Worm (Caenorhabditis elegans): Measurements from ENCODE around the gene flr-4.

The flr-4 gene

DNA sequence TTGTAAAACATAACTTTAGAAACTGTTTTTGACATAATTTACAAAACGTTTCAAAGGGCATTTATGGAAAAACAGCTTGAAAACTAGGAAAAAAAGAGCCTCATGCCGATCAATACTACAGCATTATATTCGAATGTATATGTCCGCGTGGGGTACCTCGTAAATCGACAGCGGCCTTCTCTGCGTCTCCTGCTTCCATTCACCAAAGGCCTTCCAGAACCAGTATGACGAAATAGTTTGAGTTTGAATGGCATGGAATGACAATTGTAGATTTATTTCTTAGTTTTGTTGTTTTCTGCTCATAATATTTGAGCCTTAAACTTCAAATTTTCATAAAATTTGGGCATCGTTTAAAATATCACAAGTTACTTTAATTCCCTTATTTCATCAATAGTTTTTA, 43.8 kb upstream of the flr-4 start:
- TF ChIP-seq Y5F2A.4 (GFP tag; optimal IDR thresholded peaks at IDR 0.05) (no peak), dmd-8 (GFP tag; IDR thresholded peaks at IDR 0.05) (no peak), hlh-30 (tag; optimal IDR thresholded peaks at IDR 0.05; ENCODE audit: insufficient read depth) (peak; percentile 42), mdt-29 (GFP tag; IDR thresholded peaks at IDR 0.05) (no peak), R02D3.7 (tag; optimal IDR thresholded peaks at IDR 0.05) (peak; percentile 50), nhr-10 (tag; optimal IDR thresholded peaks at IDR 0.05) (no peak), mes-2 (tag; optimal IDR thresholded peaks at IDR 0.05; ENCODE audit: poor library complexity, severe bottlenecking) (peak; percentile 13), zip-11 (GFP tag; IDR thresholded peaks at IDR 0.05) (no peak), nhr-102 (tag; optimal IDR thresholded peaks at IDR 0.05) (no peak), lin-29 (GFP tag; IDR thresholded peaks at IDR 0.05) (no peak), rbr-2 (tag; optimal IDR thresholded peaks at IDR 0.05) (no peak), nhr-237 (tag; optimal IDR thresholded peaks at IDR 0.05) (no peak), lin-39 (tag; optimal IDR thresholded peaks at IDR 0.05) (no peak)

DNA sequence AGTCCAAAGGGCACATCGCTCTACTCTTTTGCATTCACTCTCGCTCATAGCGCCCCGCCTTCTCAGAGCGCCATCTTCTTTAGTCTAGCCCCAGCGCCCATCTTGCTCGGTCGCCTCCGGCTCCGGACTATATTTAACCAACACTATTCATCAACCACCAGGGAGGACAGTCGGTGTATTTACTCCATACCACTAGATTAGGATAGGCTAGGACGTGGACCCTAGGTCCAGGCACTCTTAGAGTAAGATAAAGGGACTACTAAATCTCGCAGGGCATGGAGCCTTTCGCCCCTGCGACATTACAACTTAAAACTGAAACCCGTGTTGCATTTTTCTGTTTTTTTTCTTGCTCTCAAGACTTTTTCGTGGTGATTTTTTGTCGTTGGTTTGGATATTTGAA, 41.7 kb upstream of the flr-4 start:
- TF ChIP-seq mes-2 (tag; optimal IDR thresholded peaks at IDR 0.05; ENCODE audit: poor library complexity, severe bottlenecking) (no peak), aha-1 (tag) (peak; percentile 98), unc-62 (GFP tag; optimal IDR thresholded peaks at IDR 0.05 in 1 of 2) (peak in 1 of 2 experiments; percentile 57), unc-62 (tag; optimal IDR thresholded peaks at IDR 0.05) (no peak)

DNA sequence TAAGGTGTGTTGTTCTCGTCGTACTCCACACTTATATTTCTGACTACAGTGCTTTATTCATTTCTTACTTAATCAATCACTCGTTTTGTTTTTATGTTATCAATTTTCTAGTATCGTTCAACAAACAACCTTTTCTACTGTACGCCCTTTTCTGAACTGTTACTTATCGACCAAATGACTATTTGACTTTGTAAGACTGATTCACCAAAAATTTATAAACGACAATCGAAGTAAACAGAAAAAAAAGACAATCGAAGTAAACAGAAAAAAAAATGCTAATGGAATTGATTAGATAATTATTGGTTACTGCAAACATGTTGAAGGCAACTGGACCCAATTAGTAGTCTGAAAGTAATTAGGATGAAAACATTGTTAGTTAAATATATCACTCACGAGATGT, 39.2 kb upstream of the flr-4 start:
- TF ChIP-seq daf-16 (GFP tag; optimal IDR thresholded peaks at IDR 0.05) = no peak
- TF ChIP-seq daf-16 (tag; optimal IDR thresholded peaks at IDR 0.05) = peak; percentile 86
- TF ChIP-seq hlh-11 (tag; optimal IDR thresholded peaks at IDR 0.05) = no peak
- peak; percentile 35 for TF ChIP-seq nhr-28 (tag; optimal IDR thresholded peaks at IDR 0.05)

DNA sequence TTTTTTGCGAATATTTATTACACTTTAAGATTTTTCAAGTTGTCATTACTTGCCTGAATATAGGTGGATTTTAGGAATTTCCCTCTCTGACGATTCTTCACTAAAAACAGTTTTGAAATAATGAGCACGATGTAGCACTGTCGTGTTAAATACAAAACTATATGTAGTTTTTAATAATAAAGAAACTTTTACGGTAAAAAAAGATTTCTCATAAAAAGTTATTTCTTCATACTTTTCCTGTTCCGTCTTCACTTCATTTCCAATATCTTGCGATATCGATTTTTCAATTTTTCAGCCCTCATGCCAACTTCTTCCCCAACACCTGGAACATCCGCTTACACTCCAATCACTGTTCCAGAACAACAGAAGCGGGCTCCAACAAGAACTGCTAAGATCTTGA, 36.8 kb upstream of the flr-4 start, which contains the start of gene H03G16.6:
Gene H03G16.6, plus strand, starts transcription at position 301 of the 400 bp plus-strand sequence.
- TF ChIP-seq hlh-11 (tag; optimal IDR thresholded peaks at IDR 0.05) (no peak), F26F4.8 (GFP tag; conservative IDR thresholded peaks at IDR 0.05) (no peak), nhr-102 (tag; optimal IDR thresholded peaks at IDR 0.05) (no peak), unc-130 (GFP tag; optimal IDR thresholded peaks at IDR 0.05) (no peak), hlh-30 (tag; optimal IDR thresholded peaks at IDR 0.05; ENCODE audit: insufficient read depth) (no peak), lin-39 (tag; optimal IDR thresholded peaks at IDR 0.05) (no peak), lin-1 (GFP tag; IDR thresholded peaks at IDR 0.05) (no peak), ceh-44 (GFP tag; IDR thresholded peaks at IDR 0.05) (no peak), daf-16 (GFP tag; optimal IDR thresholded peaks at IDR 0.05) (no peak), daf-16 (tag; optimal IDR thresholded peaks at IDR 0.05) (no peak), sdz-12 (GFP tag; optimal IDR thresholded peaks at IDR 0.05) (no peak), ama-1 (optimal IDR thresholded peaks at IDR 0.05) (no peak), R02D3.7 (tag; optimal IDR thresholded peaks at IDR 0.05) (no peak)

DNA sequence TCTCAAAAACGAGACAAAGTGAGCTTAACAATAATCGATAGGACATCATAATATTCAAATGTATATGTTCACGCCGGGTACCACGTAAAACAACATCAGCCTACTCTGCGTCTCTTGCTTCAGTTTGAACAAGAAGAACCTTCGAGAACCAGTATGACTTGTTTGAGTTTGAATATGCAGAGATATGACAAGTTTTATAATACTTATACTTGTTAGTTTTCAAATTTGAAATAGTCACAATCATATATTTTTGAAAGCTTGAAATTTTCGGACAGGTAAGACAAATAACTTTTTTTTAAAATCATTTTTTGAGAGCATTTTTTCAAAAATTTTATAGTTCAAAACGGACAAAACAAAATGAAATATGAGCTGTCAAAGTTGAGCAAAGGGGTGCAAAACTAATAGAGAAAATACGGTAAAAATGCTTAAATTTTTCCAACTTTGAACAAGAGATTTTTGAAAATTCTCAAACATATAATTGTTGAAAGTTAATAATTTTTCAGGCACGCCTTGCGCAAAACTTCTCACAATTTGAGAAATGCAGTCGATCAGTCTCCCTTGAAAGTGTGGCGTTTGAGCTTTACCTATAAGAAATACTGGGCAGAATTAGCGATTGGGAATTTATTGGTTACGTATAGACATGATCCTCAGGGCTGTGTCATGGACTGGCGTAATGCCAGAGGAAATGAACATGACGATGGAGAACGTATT, 35.8 kb upstream of the flr-4 start, which contains the start of gene H03G16.1:
Gene H03G16.1, plus strand, starts transcription at position 661 of the 711 bp plus-strand sequence.
- TF ChIP-seq hmg-1.1 (GFP tag; IDR thresholded peaks at IDR 0.05) = no peak
- no peak for TF ChIP-seq attf-4 (tag; optimal IDR thresholded peaks at IDR 0.05)
- TF ChIP-seq php-3 (GFP tag; IDR thresholded peaks at IDR 0.05) = no peak
- TF ChIP-seq nhr-41 (GFP tag; IDR thresholded peaks at IDR 0.05) = no peak
- TF ChIP-seq rbr-2 (tag; optimal IDR thresholded peaks at IDR 0.05) = no peak
- no peak for TF ChIP-seq aha-1 (tag)
- TF ChIP-seq unc-62 (GFP tag; optimal IDR thresholded peaks at IDR 0.05 in 1 of 2) = peak in 1 of 2 experiments; percentile 92
- TF ChIP-seq unc-62 (tag; optimal IDR thresholded peaks at IDR 0.05) = no peak

DNA sequence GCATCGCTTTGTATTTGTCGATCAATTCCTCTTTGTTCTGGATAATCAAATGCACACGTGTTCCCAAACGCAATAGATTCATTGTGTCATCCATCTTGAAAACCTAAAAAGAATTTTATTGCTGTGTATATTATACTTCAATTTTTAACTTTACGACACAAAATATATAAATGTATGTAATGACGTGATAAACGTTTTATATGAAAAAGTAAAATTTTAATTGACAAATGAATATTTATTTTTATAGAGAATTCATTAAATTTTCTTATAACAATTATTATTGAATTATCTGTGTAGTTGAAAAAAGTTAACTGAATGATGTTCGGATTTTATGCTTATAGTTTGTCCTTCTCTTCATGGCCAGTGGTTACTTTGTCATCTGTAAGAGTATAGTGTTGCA, 33.3 kb upstream of the flr-4 start, which contains the start of gene H03G16.7:
Gene H03G16.7, minus strand, starts transcription at position 101 of the 400 bp plus-strand sequence.
- TF ChIP-seq arid-1 (GFP tag; conservative IDR thresholded peaks at IDR 0.05) = no peak
- no peak for TF ChIP-seq lsy-2 (tag; optimal IDR thresholded peaks at IDR 0.05)
- no peak for TF ChIP-seq T20F7.1 (GFP tag; optimal IDR thresholded peaks at IDR 0.05)
- no peak for TF ChIP-seq R02D3.7 (tag; optimal IDR thresholded peaks at IDR 0.05)
- no peak for TF ChIP-seq nhr-48 (tag; optimal IDR thresholded peaks at IDR 0.05)
- no peak for TF ChIP-seq nhr-76 (tag; optimal IDR thresholded peaks at IDR 0.05)
- TF ChIP-seq zfp-3 (GFP tag; conservative IDR thresholded peaks at IDR 0.05) = no peak

Data from whole organism, L4 larva.